Worm (Caenorhabditis elegans): Measurements from ENCODE around the gene F21D5.3.
"Not testable (repeated sequence)": the region's sequence is repeated elsewhere in the genome, so short reads cannot be mapped to it uniquely, and the experiment has no call there.

F21D5.3 gene

ce11 chrIV:8730469-8730868, at the start of gene F21D5.3:
Gene F21D5.3 (plus strand): TSS chrIV:8730815.
- no peak for TF ChIP-seq W03F9.2 (tag; optimal IDR thresholded peaks at IDR 0.05)
- TF ChIP-seq dao-5 (tag; optimal IDR thresholded peaks at IDR 0.05): no peak
- no peak for TF ChIP-seq him-1 (tag; optimal IDR thresholded peaks at IDR 0.05)

DNA sequence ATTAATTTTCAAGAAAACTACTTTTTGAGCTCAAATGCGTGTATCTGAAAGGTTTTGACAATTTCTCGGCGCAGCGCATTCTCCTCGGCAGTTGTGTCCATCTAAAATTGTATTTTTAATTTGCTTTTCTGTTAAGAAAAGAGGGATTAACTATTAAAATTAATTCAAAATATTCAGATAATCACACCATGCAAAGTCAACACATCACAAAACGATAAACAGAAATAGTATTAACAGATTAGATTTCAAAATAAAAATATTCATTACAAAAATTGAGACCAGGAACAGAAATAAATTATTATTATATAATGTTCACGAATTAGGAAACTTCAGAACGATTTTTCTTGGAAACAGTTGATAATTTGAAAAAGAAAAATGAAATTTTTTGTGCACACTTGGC, 44.1 kb upstream of the F21D5.3 start, which contains the start of gene pole-2:
Gene pole-2, minus strand, starts transcription at position 101 of the 400 bp plus-strand sequence.
- TF ChIP-seq him-1 (tag; optimal IDR thresholded peaks at IDR 0.05): no peak

DNA sequence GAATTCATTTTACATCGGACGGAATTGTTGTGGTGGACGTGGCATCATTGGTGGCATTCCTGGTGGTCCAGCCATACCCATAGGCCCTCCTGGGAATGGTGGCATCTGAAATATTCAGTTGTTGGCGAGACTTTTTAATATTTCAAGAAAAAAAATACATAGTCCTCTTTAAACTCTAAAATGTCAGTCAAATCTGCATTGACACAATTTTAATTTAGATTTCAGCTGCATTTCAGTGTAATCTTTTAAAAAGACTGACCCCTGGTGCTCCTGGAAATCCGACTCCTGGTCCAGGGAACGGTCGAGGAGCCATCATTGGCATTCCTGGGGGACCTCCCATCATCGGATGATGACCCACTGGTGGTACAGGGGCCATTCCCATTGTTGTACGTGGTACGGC, 43.6 kb upstream of the F21D5.3 start:
- TF ChIP-seq him-1 (tag; optimal IDR thresholded peaks at IDR 0.05) (no peak), dao-5 (tag; optimal IDR thresholded peaks at IDR 0.05) (no peak), W03F9.2 (tag; optimal IDR thresholded peaks at IDR 0.05) (no peak)

- TF ChIP-seq W03F9.2 (tag; optimal IDR thresholded peaks at IDR 0.05): peak; percentile 85
- TF ChIP-seq dao-5 (tag; optimal IDR thresholded peaks at IDR 0.05): no peak
Observed at ce11 chrIV:8687605-8688191, 42.9 kb upstream of the F21D5.3 start, which contains the start of gene snrp-3. Gene snrp-3 (minus strand): TSS chrIV:8687810.

ce11 chrIV:8691486-8691885, 39.1 kb upstream of the F21D5.3 start, which contains the start of the genes hst-1 and ints-6:
Gene hst-1 (minus strand): TSS chrIV:8691513.
Gene ints-6 (plus strand): TSS chrIV:8691745.
- TF ChIP-seq dao-5 (tag; optimal IDR thresholded peaks at IDR 0.05): no peak
- TF ChIP-seq W03F9.2 (tag; optimal IDR thresholded peaks at IDR 0.05): peak; percentile 65
- no peak for TF ChIP-seq him-1 (tag; optimal IDR thresholded peaks at IDR 0.05)

ce11 chrIV:8697436-8697835, 33.2 kb upstream of the F21D5.3 start, which contains the start of gene ttll-11:
Gene ttll-11 (plus strand): TSS chrIV:8697736.
- no peak for TF ChIP-seq W03F9.2 (tag; optimal IDR thresholded peaks at IDR 0.05)
- TF ChIP-seq him-1 (tag; optimal IDR thresholded peaks at IDR 0.05): no peak
- TF ChIP-seq dao-5 (tag; optimal IDR thresholded peaks at IDR 0.05): no peak

DNA sequence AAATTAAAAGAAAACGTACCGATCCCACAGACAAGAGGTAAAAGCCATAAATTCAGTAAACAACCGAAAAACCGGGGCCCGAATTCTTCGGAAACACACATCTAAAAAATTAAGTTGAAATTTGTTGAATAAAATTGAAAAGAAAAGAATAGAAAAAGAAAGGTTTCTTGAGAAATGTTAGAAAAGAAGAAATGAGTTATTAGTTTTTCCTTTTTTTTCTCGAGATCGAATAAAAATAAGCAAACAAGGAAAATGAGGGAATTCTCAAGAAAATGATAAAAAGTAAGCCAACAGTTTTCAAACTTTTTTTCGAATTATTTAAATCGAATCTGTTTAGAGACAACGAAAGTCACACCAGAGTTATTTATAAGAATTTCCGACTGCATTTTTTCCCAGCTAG, 25.1 kb upstream of the F21D5.3 start, which contains the start of gene H23L24.4:
Gene H23L24.4, minus strand, starts transcription at position 101 of the 400 bp plus-strand sequence.
- no peak for TF ChIP-seq W03F9.2 (tag; optimal IDR thresholded peaks at IDR 0.05)

- TF ChIP-seq him-1 (tag; optimal IDR thresholded peaks at IDR 0.05): no peak
- TF ChIP-seq dao-5 (tag; optimal IDR thresholded peaks at IDR 0.05): no peak
- no peak for TF ChIP-seq W03F9.2 (tag; optimal IDR thresholded peaks at IDR 0.05)
Observed at ce11 chrIV:8708046-8708445, 22.6 kb upstream of the F21D5.3 start.

DNA sequence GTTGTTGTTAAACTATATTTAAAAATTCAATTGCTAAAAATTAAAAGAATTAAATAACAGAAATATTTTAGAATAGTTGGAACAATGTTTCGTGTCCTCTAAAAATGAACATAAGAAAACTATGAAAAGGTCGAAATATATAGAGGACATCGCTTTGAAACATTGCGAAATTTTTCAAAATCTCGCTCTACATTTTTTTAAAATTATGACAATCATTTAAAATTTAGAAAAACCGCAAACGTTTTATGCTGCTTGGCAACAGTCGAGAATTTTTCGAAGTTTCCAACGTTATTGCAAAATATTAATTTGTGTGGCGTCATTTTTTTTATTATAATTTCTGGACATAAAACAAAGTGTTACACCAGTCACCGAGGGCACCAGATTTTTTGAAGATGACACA, 15.6 kb upstream of the F21D5.3 start, which contains the start of the genes parg-2 and ipla-5:
Gene parg-2, minus strand, starts transcription at position 101 of the 400 bp plus-strand sequence.
Gene ipla-5, plus strand, starts transcription at position 216 of the 400 bp plus-strand sequence.
- TF ChIP-seq dao-5, W03F9.2, him-1 (tag; optimal IDR thresholded peaks at IDR 0.05): not testable (repeated sequence)

ce11 chrIV:8718153-8718552, 12.5 kb upstream of the F21D5.3 start, which contains the start of gene H23L24.1:
Gene H23L24.1 (plus strand): TSS chrIV:8718453.
- TF ChIP-seq dao-5 (tag; optimal IDR thresholded peaks at IDR 0.05) (no peak), him-1 (tag; optimal IDR thresholded peaks at IDR 0.05) (no peak), W03F9.2 (tag; optimal IDR thresholded peaks at IDR 0.05) (no peak)

ce11 chrIV:8722801-8723200, 7.8 kb upstream of the F21D5.3 start:
- TF ChIP-seq dao-5 (tag; optimal IDR thresholded peaks at IDR 0.05): no peak
- TF ChIP-seq W03F9.2 (tag; optimal IDR thresholded peaks at IDR 0.05): no peak
- no peak for TF ChIP-seq him-1 (tag; optimal IDR thresholded peaks at IDR 0.05)

ce11 chrIV:8723720-8724119, 6.9 kb upstream of the F21D5.3 start, which contains the start of gene F21D5.9:
Gene F21D5.9 (plus strand): TSS chrIV:8724020.
- TF ChIP-seq dao-5 (tag; optimal IDR thresholded peaks at IDR 0.05) (no peak), W03F9.2 (tag; optimal IDR thresholded peaks at IDR 0.05) (no peak), him-1 (tag; optimal IDR thresholded peaks at IDR 0.05) (no peak)

ce11 chrIV:8724907-8725306, 5.7 kb upstream of the F21D5.3 start:
- TF ChIP-seq dao-5 (tag; optimal IDR thresholded peaks at IDR 0.05) (no peak), him-1 (tag; optimal IDR thresholded peaks at IDR 0.05) (no peak), W03F9.2 (tag; optimal IDR thresholded peaks at IDR 0.05) (no peak)

- TF ChIP-seq him-1 (tag; optimal IDR thresholded peaks at IDR 0.05): no peak
- TF ChIP-seq W03F9.2 (tag; optimal IDR thresholded peaks at IDR 0.05): no peak
- TF ChIP-seq dao-5 (tag; optimal IDR thresholded peaks at IDR 0.05): no peak
Observed at ce11 chrIV:8725345-8725744, 5.3 kb upstream of the F21D5.3 start, which contains the start of gene pgm-3. Gene pgm-3 (plus strand): TSS chrIV:8725722.

ce11 chrIV:8728122-8728521, 2.5 kb upstream of the F21D5.3 start, which contains the start of gene otub-3:
Gene otub-3 (plus strand): TSS chrIV:8728177.
- TF ChIP-seq W03F9.2 (tag; optimal IDR thresholded peaks at IDR 0.05) (no peak), dao-5 (tag; optimal IDR thresholded peaks at IDR 0.05) (no peak), him-1 (tag; optimal IDR thresholded peaks at IDR 0.05) (no peak)
